Fruit fly (Drosophila melanogaster): ENCODE data around the gene CG15167.

The CG15167 gene

DNA sequence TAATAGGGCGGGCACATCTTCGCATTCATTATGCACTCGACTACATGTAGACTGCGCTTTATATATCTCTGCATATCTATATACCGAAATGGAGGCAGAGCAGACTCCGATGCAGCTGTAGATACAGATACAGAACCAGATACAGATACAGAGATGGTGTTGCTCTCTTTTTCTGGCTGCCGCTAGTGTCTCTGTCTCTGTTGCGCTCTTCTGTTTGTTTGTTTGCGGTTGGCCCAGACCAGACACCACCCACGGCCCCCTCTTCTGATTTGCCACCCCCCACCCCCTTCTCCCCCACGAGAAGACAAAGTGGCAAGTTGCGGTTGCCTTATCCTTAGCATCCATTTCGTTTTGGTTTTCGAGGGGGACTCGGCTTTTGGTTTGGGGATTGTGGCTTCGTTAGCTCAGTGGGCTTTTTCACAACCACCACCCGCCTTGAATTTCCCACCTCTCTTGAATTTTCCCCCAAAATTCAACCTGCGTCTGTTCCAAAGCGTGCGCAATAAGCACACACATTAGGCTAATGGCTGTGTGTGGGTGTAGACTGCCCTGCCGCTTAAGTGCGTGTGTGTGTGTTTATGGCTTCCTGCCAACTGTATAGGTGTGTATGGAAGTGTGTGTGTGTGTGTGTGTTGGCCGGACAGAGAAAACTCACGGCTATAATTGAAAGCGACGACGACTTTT lies 43.3 kb downstream of the CG15167 start:
- TF ChIP-seq pan (optimal IDR thresholded peaks at IDR 0.05) = no peak
- no peak for TF ChIP-seq EcR (GFP tag; optimal IDR thresholded peaks at IDR 0.05)
- TF ChIP-seq CG8478 (optimal IDR thresholded peaks at IDR 0.05) = no peak
- no peak for TF ChIP-seq usp (GFP tag; optimal IDR thresholded peaks at IDR 0.05)

DNA sequence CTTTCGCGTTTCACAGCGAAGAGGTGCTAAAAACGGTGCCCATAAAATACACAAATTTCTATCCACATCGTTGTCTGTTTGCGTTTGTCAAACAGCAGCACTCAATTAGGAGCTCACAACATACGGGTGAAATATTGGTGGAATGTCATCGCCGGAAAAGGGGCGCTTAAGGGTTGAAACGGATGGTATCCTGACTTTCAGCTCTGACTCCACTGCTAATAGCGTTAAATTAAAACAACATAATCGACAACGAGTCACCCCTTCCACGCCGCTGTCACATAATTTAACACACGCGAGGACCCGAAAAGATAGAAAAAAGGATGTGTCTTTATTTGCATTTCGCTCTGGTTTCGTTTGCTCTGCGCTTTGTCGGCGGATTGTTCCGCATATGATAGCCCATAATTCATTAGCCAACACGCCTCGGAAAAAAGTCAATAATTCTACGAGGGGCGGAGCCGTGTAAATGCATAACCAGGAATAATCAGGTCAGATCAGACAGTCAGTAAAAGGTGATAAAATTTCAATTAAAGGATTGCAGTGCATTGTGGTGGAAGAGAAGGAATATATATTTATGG lies 45.0 kb downstream of the CG15167 start:
- TF ChIP-seq CG8478 (optimal IDR thresholded peaks at IDR 0.05) (no peak), usp (GFP tag; optimal IDR thresholded peaks at IDR 0.05) (no peak)

DNA sequence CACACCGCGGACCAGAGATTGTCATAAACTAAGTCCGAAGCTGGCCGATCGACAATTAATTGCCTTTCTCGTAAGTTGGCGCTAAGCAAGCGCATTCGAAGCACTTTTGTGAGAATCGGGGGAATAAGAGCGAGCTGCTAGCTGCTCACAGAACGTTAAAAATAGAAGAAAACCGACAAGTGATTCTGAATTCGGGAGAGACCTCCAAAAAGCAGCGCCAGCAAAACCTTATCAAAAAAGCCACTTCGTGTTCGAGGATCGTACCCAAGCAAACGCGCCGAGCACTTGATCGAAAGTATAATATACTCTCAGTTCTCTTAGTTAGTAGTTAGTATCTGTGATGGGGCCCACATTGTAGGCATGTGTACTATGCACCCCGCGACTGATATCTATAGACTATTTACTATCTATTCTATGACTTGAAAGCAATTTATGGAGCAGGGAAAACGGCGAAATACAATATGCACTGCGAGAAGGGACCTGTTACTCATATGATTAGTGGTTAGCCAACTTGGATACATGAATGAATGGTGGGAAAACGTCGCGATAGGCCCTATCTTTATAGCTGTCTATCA lies 47.3 kb downstream of the CG15167 start:
- TF ChIP-seq EcR (GFP tag; optimal IDR thresholded peaks at IDR 0.05) (no peak), pan (optimal IDR thresholded peaks at IDR 0.05) (no peak), usp (GFP tag; optimal IDR thresholded peaks at IDR 0.05) (no peak), CG8478 (optimal IDR thresholded peaks at IDR 0.05) (no peak), Dll (optimal IDR thresholded peaks at IDR 0.05) (no peak), psq (optimal IDR thresholded peaks at IDR 0.05) (no peak)

DNA sequence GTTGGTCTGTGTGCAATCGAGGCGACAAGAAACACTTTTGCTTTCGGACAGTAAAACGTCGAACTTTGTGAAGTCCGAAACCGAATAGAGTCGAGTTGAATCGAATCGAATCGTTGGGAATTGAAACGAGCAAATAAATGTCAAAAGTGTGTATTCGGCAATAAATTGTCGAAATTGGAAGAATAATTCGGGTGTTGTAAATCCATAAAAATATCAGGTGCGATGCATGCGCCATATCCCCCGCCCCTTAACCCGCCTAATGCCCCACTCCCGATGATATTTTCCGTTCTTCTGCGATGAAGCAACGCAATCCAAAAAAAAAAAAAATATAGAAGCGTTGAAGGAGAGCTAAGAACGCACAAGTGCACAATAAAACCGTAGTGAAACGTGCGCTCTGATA lies 48.8 kb downstream of the CG15167 start:
- no peak for TF ChIP-seq Dll (optimal IDR thresholded peaks at IDR 0.05)
- TF ChIP-seq EcR (GFP tag; optimal IDR thresholded peaks at IDR 0.05) = no peak
- TF ChIP-seq usp (GFP tag; optimal IDR thresholded peaks at IDR 0.05) = no peak
- TF ChIP-seq CG8478 (optimal IDR thresholded peaks at IDR 0.05) = no peak
- no peak for TF ChIP-seq pan (optimal IDR thresholded peaks at IDR 0.05)
- TF ChIP-seq psq (optimal IDR thresholded peaks at IDR 0.05) = no peak

DNA sequence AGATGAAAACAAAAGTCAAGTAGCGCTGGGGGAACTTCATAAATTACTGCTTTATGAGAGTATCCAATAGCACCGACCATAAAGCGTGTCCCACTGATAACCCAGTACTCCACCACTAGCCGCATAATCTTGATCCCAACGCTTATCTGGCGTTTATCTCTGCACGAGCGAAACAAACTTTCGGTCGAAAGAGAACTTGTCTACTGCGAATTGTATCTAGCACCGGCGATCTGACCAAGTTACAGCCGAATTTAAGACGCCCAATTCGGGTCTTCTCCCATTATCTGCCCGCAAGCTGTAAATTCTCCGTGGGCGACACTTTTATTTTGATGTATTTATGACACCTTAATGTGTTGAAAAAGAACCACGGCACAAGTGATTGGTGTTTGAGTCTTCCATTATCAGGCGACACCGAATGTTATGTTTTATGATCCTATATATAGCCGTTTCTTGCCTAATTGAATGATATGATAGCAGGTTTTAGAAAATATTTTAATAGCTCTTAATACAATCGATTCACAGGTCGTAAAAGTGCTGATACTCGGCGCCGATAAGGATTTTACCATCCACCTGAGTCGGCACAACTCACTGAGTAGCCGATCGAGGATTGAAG lies 49.7 kb downstream of the CG15167 start:
- TF ChIP-seq pan (optimal IDR thresholded peaks at IDR 0.05) (no peak), psq (optimal IDR thresholded peaks at IDR 0.05) (no peak), CG8478 (optimal IDR thresholded peaks at IDR 0.05) (no peak)

Data from whole organism.